Fruit fly (Drosophila melanogaster) whole organism, embryonic: Measurements from ENCODE around the gene MED18.
A peak's percentile ranks its signal among the peaks of the same experiment; 100 is the strongest.

Experiments used
- Asciz ChIP-seq: fragments of 200-800 bp; sonication (Bioruptor generic); optimal IDR thresholded peaks from 2 replicates; lab custom pipeline; 2017; ENCODE audit warnings: missing biosample characterization, mild to moderate bottlenecking, missing genetic modification characterization, missing genetic modification reagents
- B-H1 ChIP-seq: fragments of 200-800 bp; sonication (Bioruptor generic); IDR thresholded peaks from 3 replicates; pipeline ENCODE4 v1.3.6; 2022; ENCODE audit warnings: missing biosample characterization, missing genetic modification characterization
- CG10321 ChIP-seq: fragments of 200-800 bp; sonication (Bioruptor generic); IDR thresholded peaks from 2 replicates; pipeline ENCODE4 v1.3.6; 2022; ENCODE audit warnings: missing biosample characterization, missing genetic modification characterization
- CG10543 ChIP-seq: fragments of 200-800 bp; sonication (Bioruptor generic); optimal IDR thresholded peaks from 3 replicates; lab custom pipeline; 2017; ENCODE audit warnings: missing biosample characterization, mild to moderate bottlenecking, missing genetic modification characterization, moderate library complexity
- CG11695 ChIP-seq: fragments of 200-800 bp; sonication (Bioruptor generic); IDR thresholded peaks from 3 replicates; pipeline ENCODE4 v1.3.6; 2022; ENCODE audit warnings: missing biosample characterization, missing genetic modification characterization
- CG11696 ChIP-seq: fragments of 200-800 bp; sonication (Bioruptor generic); IDR thresholded peaks from 2 replicates; pipeline ENCODE4 v1.3.6; 2022; ENCODE audit warnings: missing biosample characterization, missing genetic modification characterization
- CG12104 ChIP-seq: fragments of 200-800 bp; sonication (Bioruptor generic); optimal IDR thresholded peaks from 3 replicates; lab custom pipeline; 2016; ENCODE audit warnings: missing biosample characterization, missing genetic modification characterization
- CG14860 ChIP-seq: fragments of 200-800 bp; sonication (Bioruptor generic); IDR thresholded peaks from 3 replicates; pipeline ENCODE4 v1.3.6; 2022; ENCODE audit warnings: missing biosample characterization, missing genetic modification characterization; ENCODE audit not compliant: partially characterized antibody
- CG15011 ChIP-seq: fragments of 200-800 bp; sonication (Bioruptor generic); optimal IDR thresholded peaks from 3 replicates; lab custom pipeline; 2018; ENCODE audit warnings: missing biosample characterization, mild to moderate bottlenecking, missing genetic modification characterization
- CG15269 ChIP-seq: fragments of 200-800 bp; sonication (Bioruptor generic); optimal IDR thresholded peaks from 2 replicates; lab custom pipeline; 2018; ENCODE audit warnings: missing biosample characterization, mild to moderate bottlenecking, missing genetic modification characterization, moderate library complexity
- CG15514 ChIP-seq: fragments of 200-800 bp; sonication (Bioruptor generic); optimal IDR thresholded peaks from 3 replicates; lab custom pipeline; 2017; ENCODE audit warnings: missing biosample characterization, missing genetic modification characterization, mild to moderate bottlenecking, moderate library complexity, missing genetic modification reagents
- CG1647 ChIP-seq: fragments of 200-800 bp; sonication (Bioruptor generic); optimal IDR thresholded peaks from 3 replicates; lab custom pipeline; 2016; ENCODE audit warnings: missing biosample characterization, missing genetic modification characterization
- CG16863 ChIP-seq: fragments of 200-800 bp; sonication (Bioruptor generic); optimal IDR thresholded peaks from 3 replicates; lab custom pipeline; 2016; ENCODE audit warnings: missing biosample characterization, missing genetic modification characterization
- CG3726 ChIP-seq: fragments of 200-800 bp; sonication (Bioruptor generic); IDR thresholded peaks from 3 replicates; pipeline ENCODE4, ENCODE4 v1.3.6; 2022; ENCODE audit warnings: missing biosample characterization, missing genetic modification characterization
- CG43689 ChIP-seq: fragments of 200-800 bp; sonication (Bioruptor generic); IDR thresholded peaks from 2 replicates; pipeline ENCODE4 v1.3.6; 2022; ENCODE audit warnings: missing biosample characterization, missing genetic modification characterization
- CG4730 ChIP-seq: fragments of 200-800 bp; sonication (Bioruptor generic); IDR thresholded peaks from 2 replicates; pipeline ENCODE4 v1.3.6; 2022; ENCODE audit warnings: missing biosample characterization, missing genetic modification characterization
- CG6765 ChIP-seq: fragments of 200-800 bp; sonication (Bioruptor generic); optimal IDR thresholded peaks from 3 replicates; lab custom pipeline; 2017; ENCODE audit warnings: missing biosample characterization, mild to moderate bottlenecking, missing genetic modification characterization
- CG6854 ChIP-seq: fragments of 200-800 bp; sonication (Bioruptor generic); optimal IDR thresholded peaks from 3 replicates; lab custom pipeline; 2017; ENCODE audit warnings: missing biosample characterization, mild to moderate bottlenecking, missing genetic modification characterization
- CG7372 ChIP-seq: fragments of 200-800 bp; sonication (Bioruptor generic); IDR thresholded peaks from 2 replicates; pipeline ENCODE4 v1.3.6; 2022; ENCODE audit warnings: missing biosample characterization, missing genetic modification characterization
- CG7839 ChIP-seq: fragments of 200-800 bp; sonication (Bioruptor generic); optimal IDR thresholded peaks from 3 replicates; lab custom pipeline; 2018; ENCODE audit warnings: missing biosample characterization, mild to moderate bottlenecking, missing genetic modification characterization, moderate library complexity
- CG8290 ChIP-seq, 3 experiments: fragments of 200-800 bp; sonication (Bioruptor generic); optimal IDR thresholded peaks; 2 replicates each; lab custom pipeline; 2016 to 2019; ENCODE audit warnings: missing biosample characterization in 3 of 3, missing genetic modification characterization in 3 of 3, mild to moderate bottlenecking in 2 of 3, moderate library complexity in 1 of 3
- CG8388 ChIP-seq: fragments of 200-800 bp; sonication (Bioruptor generic); optimal IDR thresholded peaks from 2 replicates; lab custom pipeline; 2019; ENCODE audit warnings: missing biosample characterization, mild to moderate bottlenecking, missing genetic modification characterization, moderate library complexity
- CG9817 ChIP-seq: fragments of 200-800 bp; sonication (Bioruptor generic); optimal IDR thresholded peaks from 2 replicates; lab custom pipeline; 2018; ENCODE audit warnings: missing biosample characterization, mild to moderate bottlenecking, missing genetic modification characterization, moderate library complexity
- CG9876 ChIP-seq: fragments of 200-800 bp; sonication (Bioruptor generic); optimal IDR thresholded peaks from 2 replicates; lab custom pipeline; 2016; ENCODE audit warnings: missing biosample characterization, missing genetic modification characterization
- D ChIP-seq, 2 experiments: fragments of 200-800 bp in 1 of 2; fragments of >200 bp in 1 of 2; sonication (Bioruptor generic) in 1 of 2; optimal IDR thresholded peaks; 2 replicates in 1 of 2; 3 replicates in 1 of 2; lab custom pipeline; 2017; ENCODE audit warnings: mild to moderate bottlenecking in 1 of 2, missing biosample characterization in 1 of 2, missing genetic modification characterization in 1 of 2, missing genetic modification reagents in 1 of 2
- Deaf1 ChIP-seq: fragments of 200-800 bp; optimal IDR thresholded peaks from 3 replicates; lab custom pipeline; 2019; ENCODE audit warnings: missing biosample characterization, mild to moderate bottlenecking, missing genetic modification characterization, moderate library complexity
- ERR ChIP-seq: fragments of 200-800 bp; sonication (Bioruptor generic); optimal IDR thresholded peaks from 2 replicates; lab custom pipeline; 2016; ENCODE audit warnings: missing biosample characterization, missing genetic modification characterization
- Elba2 ChIP-seq: fragments of 200-800 bp; sonication (Bioruptor generic); optimal IDR thresholded peaks from 3 replicates; lab custom pipeline; 2016; ENCODE audit warnings: missing biosample characterization, missing genetic modification characterization
- HHEX ChIP-seq: fragments of 200-800 bp; sonication (Bioruptor generic); optimal IDR thresholded peaks from 3 replicates; lab custom pipeline; 2017; ENCODE audit warnings: missing biosample characterization, mild to moderate bottlenecking, missing genetic modification characterization, missing genetic modification reagents
- Hey ChIP-seq: fragments of 200-800 bp; sonication (Bioruptor generic); optimal IDR thresholded peaks from 3 replicates; lab custom pipeline; 2018; ENCODE audit warnings: missing biosample characterization, mild to moderate bottlenecking, missing genetic modification characterization
- Mes4 ChIP-seq: fragments of 200-800 bp; sonication (Bioruptor generic); optimal IDR thresholded peaks from 2 replicates; lab custom pipeline; 2016; ENCODE audit warnings: missing biosample characterization, missing genetic modification characterization
- NK7.1 ChIP-seq: fragments of 200-800 bp; sonication (Bioruptor generic); optimal IDR thresholded peaks from 3 replicates; lab custom pipeline; 2016; ENCODE audit warnings: missing biosample characterization, missing genetic modification characterization
- Stat92E ChIP-seq, 3 experiments: fragments of >200 bp in 2 of 3; fragments of 200-800 bp in 1 of 3; sonication (Bioruptor generic) in 1 of 3; optimal IDR thresholded peaks; 2 replicates each; lab custom pipeline; 2017 to 2019; ENCODE audit warnings: missing biosample characterization in 3 of 3, missing genetic modification characterization in 3 of 3, mild to moderate bottlenecking in 1 of 3, moderate library complexity in 1 of 3
- Vsx1 ChIP-seq: fragments of 200-800 bp; sonication (Bioruptor generic); optimal IDR thresholded peaks from 2 replicates; lab custom pipeline; 2017; ENCODE audit warnings: missing biosample characterization, mild to moderate bottlenecking, missing genetic modification characterization, missing genetic modification reagents
- ab ChIP-seq: fragments of 200-800 bp; sonication (Bioruptor generic); optimal IDR thresholded peaks from 2 replicates; lab custom pipeline; 2016; ENCODE audit warnings: missing biosample characterization, missing genetic modification characterization
- aop ChIP-seq: fragments of 200-800 bp; sonication (Bioruptor generic); IDR thresholded peaks from 2 replicates; pipeline ENCODE4 v1.3.6; 2022; ENCODE audit warnings: missing biosample characterization, missing genetic modification characterization
- bab2 ChIP-seq: fragments of 200-800 bp; sonication (Bioruptor generic); optimal IDR thresholded peaks from 2 replicates; lab custom pipeline; 2016; ENCODE audit warnings: missing biosample characterization, missing genetic modification characterization
- cad ChIP-seq: fragments of >200 bp; optimal IDR thresholded peaks from 2 replicates; lab custom pipeline; 2017; ENCODE audit warnings: missing biosample characterization, missing genetic modification characterization
- ewg ChIP-seq: fragments of 200-800 bp; sonication (Bioruptor generic); optimal IDR thresholded peaks from 3 replicates; lab custom pipeline; 2017; ENCODE audit warnings: mild to moderate bottlenecking, missing biosample characterization, missing genetic modification reagents, missing genetic modification characterization
- hb ChIP-seq: fragments of 200-800 bp; sonication (Bioruptor generic); IDR thresholded peaks from 3 replicates; pipeline ENCODE4 v1.3.6; 2022; ENCODE audit warnings: missing biosample characterization, missing genetic modification characterization; ENCODE audit not compliant: partially characterized antibody
- jumu ChIP-seq: fragments of 200-800 bp; sonication (Bioruptor generic); optimal IDR thresholded peaks from 3 replicates; lab custom pipeline; 2016; ENCODE audit warnings: missing biosample characterization, missing genetic modification characterization
- kay ChIP-seq: fragments of 200-800 bp; sonication (Bioruptor generic); optimal IDR thresholded peaks from 2 replicates; lab custom pipeline; 2016; ENCODE audit warnings: missing biosample characterization, missing genetic modification characterization
- nau ChIP-seq: fragments of 200-800 bp; sonication (Bioruptor generic); optimal IDR thresholded peaks from 3 replicates; lab custom pipeline; 2017; ENCODE audit warnings: missing biosample characterization, mild to moderate bottlenecking, missing genetic modification characterization, missing genetic modification reagents
- sisA ChIP-seq: fragments of 200-800 bp; sonication (Bioruptor generic); IDR thresholded peaks from 2 replicates; pipeline ENCODE4 v1.3.6; 2022; ENCODE audit warnings: missing biosample characterization, missing genetic modification characterization
- stc ChIP-seq: fragments of 200-800 bp; sonication (Bioruptor generic); IDR thresholded peaks from 2 replicates; pipeline ENCODE4 v1.3.6; 2022; ENCODE audit warnings: missing biosample characterization, missing genetic modification characterization
- unc-4 ChIP-seq: fragments of 200-800 bp; sonication (Bioruptor generic); IDR thresholded peaks from 2 replicates; pipeline ENCODE4 v1.3.6; 2022; ENCODE audit warnings: missing biosample characterization, missing genetic modification characterization; ENCODE audit not compliant: partially characterized antibody
- zen ChIP-seq: fragments of 200-800 bp; sonication (Bioruptor generic); optimal IDR thresholded peaks from 3 replicates; lab custom pipeline; 2018; ENCODE audit warnings: missing biosample characterization, mild to moderate bottlenecking, missing genetic modification characterization, moderate library complexity
- zf30C ChIP-seq: fragments of 200-800 bp; sonication (Bioruptor generic); optimal IDR thresholded peaks from 3 replicates; lab custom pipeline; 2018; ENCODE audit warnings: missing biosample characterization, mild to moderate bottlenecking, missing genetic modification characterization

MED18 gene

dm6 chrX:1879606-1880110, 13.9 kb downstream of the MED18 start, which contains the start of gene CG14818 (continued):
- peak; percentile 72 for TF ChIP-seq CG10543
- peak; percentile 66 for TF ChIP-seq CG7839
- TF ChIP-seq CG7372 (GFP tag; lab: Robert Waterston, UW): peak; percentile 56
- peak; percentile 28 for TF ChIP-seq ERR
- peak; percentile 67 for TF ChIP-seq CG15269 (tag; lab: Kevin White, UChicago)
- no peak for TF ChIP-seq Deaf1
- TF ChIP-seq CG1647 (GFP tag; lab: Kevin White, UChicago): peak; percentile 52
- TF ChIP-seq CG15514 (GFP tag; lab: Kevin White, UChicago): peak; percentile 55
- no peak for TF ChIP-seq Stat92E (GFP tag; optimal IDR thresholded peaks at IDR 0.05; lab: Kevin White, UChicago)
- no peak for TF ChIP-seq CG3726 (GFP tag; lab: Robert Waterston, UW)
- TF ChIP-seq CG6765 (GFP tag; lab: Kevin White, UChicago): no peak
- TF ChIP-seq CG9817 (tag; lab: Kevin White, UChicago): peak; percentile 78
- TF ChIP-seq CG14860: peak; percentile 82
- peak; percentile 56 for TF ChIP-seq CG16863 (GFP tag; lab: Kevin White, UChicago)
- TF ChIP-seq CG8290 (GFP tag; optimal IDR thresholded peaks at IDR 0.05; lab: Kevin White, UChicago): peak; percentile 67
- peak in 1 of 2 experiments; percentile 86 for TF ChIP-seq CG8290 (tag; optimal IDR thresholded peaks at IDR 0.05; lab: Kevin White, UChicago)
- peak; percentile 32 for TF ChIP-seq CG8388 (GFP tag; lab: Kevin White, UChicago)
- no peak for TF ChIP-seq D (optimal IDR thresholded peaks at IDR 0.05; lab: Kevin White, UChicago)
- TF ChIP-seq D (GFP tag; optimal IDR thresholded peaks at IDR 0.05; lab: Kevin White, UChicago): peak; percentile 12
- TF ChIP-seq ewg (GFP tag; lab: Kevin White, UChicago): peak; percentile 2
- 0 out of 2 replicates have a peak, but pooled peaks have one; percentile 15 for TF ChIP-seq CG10321 (GFP tag; lab: Robert Waterston, UW)
- peak; percentile 44 for TF ChIP-seq bab2 (GFP tag; lab: Kevin White, UChicago)
- no peak for TF ChIP-seq CG11696 (GFP tag; lab: Robert Waterston, UW)
- no peak for TF ChIP-seq zf30C (GFP tag; lab: Kevin White, UChicago)
- TF ChIP-seq CG15011 (GFP tag; lab: Kevin White, UChicago): no peak
- TF ChIP-seq kay: no peak
- TF ChIP-seq unc-4: peak; percentile 88
- 0 out of 2 replicates have a peak, but pooled peaks have one; percentile 22 for TF ChIP-seq CG43689 (GFP tag; lab: Robert Waterston, UW)
- no peak for TF ChIP-seq CG6854 (GFP tag; lab: Kevin White, UChicago)
- TF ChIP-seq CG12104: no peak
- peak; percentile 27 for TF ChIP-seq NK7.1
- 0 out of 3 replicates have a peak, but pooled peaks have one; percentile 40 for TF ChIP-seq CG11695
- peak; percentile 4 for TF ChIP-seq Mes4 (GFP tag; lab: Kevin White, UChicago)
- no peak for TF ChIP-seq Asciz
- no peak for TF ChIP-seq Vsx1
- TF ChIP-seq zen (tag; lab: Kevin White, UChicago): peak; percentile 20
- TF ChIP-seq Hey: no peak
- 0 out of 2 replicates have a peak, but pooled peaks have one; percentile 29 for TF ChIP-seq stc (GFP tag; lab: Robert Waterston, UW)
- peak; percentile 51 for TF ChIP-seq CG9876 (GFP tag; lab: Kevin White, UChicago)
- peak; percentile 53 for TF ChIP-seq ab (GFP tag; lab: Kevin White, UChicago)
- TF ChIP-seq hb (GFP tag; lab: Robert Waterston, UW): peak; percentile 66
- TF ChIP-seq jumu (GFP tag; lab: Kevin White, UChicago): peak; percentile 54
- peak; percentile 52 for TF ChIP-seq sisA (GFP tag; lab: Robert Waterston, UW)
- TF ChIP-seq B-H1 (GFP tag; lab: Robert Waterston, UW): peak; percentile 28; the same call in 1 of the 3 replicates
- peak; percentile 26; the same call in 1 of the 2 replicates for TF ChIP-seq CG4730 (GFP tag; lab: Robert Waterston, UW)
- peak; percentile 34 for TF ChIP-seq HHEX
- TF ChIP-seq cad (GFP tag; lab: Kevin White, UChicago): no peak
- TF ChIP-seq nau (GFP tag; lab: Kevin White, UChicago): no peak
- TF ChIP-seq aop (GFP tag; lab: Robert Waterston, UW): no peak
- TF ChIP-seq Elba2 (GFP tag; lab: Kevin White, UChicago): no peak
